Fruit fly (Drosophila melanogaster) whole organism, embryonic: ENCODE results near the gene CG15916.

Experiments used
- Ada2b ChIP-seq: fragments of 200-800 bp; sonication (Bioruptor generic); IDR thresholded peaks from 2 replicates; pipeline ENCODE4 v1.3.6; 2022; ENCODE audit warnings: missing biosample characterization, missing genetic modification characterization
- CG1024 ChIP-seq: fragments of 200-800 bp; sonication (Bioruptor generic); IDR thresholded peaks from 2 replicates; pipeline ENCODE4 v1.3.6; 2022; ENCODE audit warnings: missing biosample characterization, missing genetic modification characterization
- CG11093 ChIP-seq: fragments of 200-800 bp; sonication (Bioruptor generic); IDR thresholded peaks from 3 replicates; pipeline ENCODE4 v1.3.6; 2022; ENCODE audit warnings: missing biosample characterization, missing genetic modification characterization
- CG11398 ChIP-seq: fragments of 200-800 bp; sonication (Bioruptor generic); optimal IDR thresholded peaks from 2 replicates; lab custom pipeline; 2016; ENCODE audit warnings: missing biosample characterization, missing genetic modification characterization
- CG12391 ChIP-seq: fragments of 200-800 bp; sonication (Bioruptor generic); optimal IDR thresholded peaks from 3 replicates; lab custom pipeline; 2018; ENCODE audit warnings: missing biosample characterization, mild to moderate bottlenecking, missing genetic modification characterization, moderate library complexity
- CG12659 ChIP-seq: fragments of 200-800 bp; sonication (Bioruptor generic); optimal IDR thresholded peaks from 3 replicates; lab custom pipeline; 2017; ENCODE audit warnings: mild to moderate bottlenecking, missing biosample characterization, missing genetic modification reagents, missing genetic modification characterization
- CG13894 ChIP-seq: fragments of 200-800 bp; sonication (Bioruptor generic); optimal IDR thresholded peaks from 3 replicates; lab custom pipeline; 2018; ENCODE audit warnings: missing biosample characterization, mild to moderate bottlenecking, missing genetic modification characterization, moderate library complexity
- CG15514 ChIP-seq: fragments of 200-800 bp; sonication (Bioruptor generic); optimal IDR thresholded peaks from 3 replicates; lab custom pipeline; 2017; ENCODE audit warnings: missing biosample characterization, missing genetic modification characterization, mild to moderate bottlenecking, moderate library complexity, missing genetic modification reagents
- CG16813 ChIP-seq: fragments of 200-800 bp; sonication (Bioruptor generic); IDR thresholded peaks from 3 replicates; pipeline ENCODE4 v1.3.6; 2022; ENCODE audit warnings: missing biosample characterization, missing genetic modification characterization; ENCODE audit not compliant: partially characterized antibody
- CG1832 ChIP-seq: fragments of 200-800 bp; sonication (Bioruptor generic); optimal IDR thresholded peaks from 2 replicates; lab custom pipeline; 2017; ENCODE audit warnings: missing biosample characterization, mild to moderate bottlenecking, missing genetic modification characterization, inconsistent platforms
- CG2120 ChIP-seq: fragments of 200-800 bp; sonication (Bioruptor generic); optimal IDR thresholded peaks from 3 replicates; lab custom pipeline; 2016; ENCODE audit warnings: missing biosample characterization, missing genetic modification characterization
- CG2129 ChIP-seq: fragments of 200-800 bp; sonication (Bioruptor generic); IDR thresholded peaks from 2 replicates; pipeline ENCODE4 v1.3.6; 2022; ENCODE audit warnings: missing biosample characterization, missing genetic modification characterization; ENCODE audit not compliant: partially characterized antibody
- CG30020 ChIP-seq: fragments of 200-800 bp; optimal IDR thresholded peaks from 2 replicates; lab custom pipeline; 2019; ENCODE audit warnings: missing biosample characterization, mild to moderate bottlenecking, missing genetic modification characterization, moderate library complexity
- CG3281 ChIP-seq: fragments of 200-800 bp; sonication (Bioruptor generic); optimal IDR thresholded peaks from 3 replicates; lab custom pipeline; 2017; ENCODE audit warnings: missing biosample characterization, mild to moderate bottlenecking, missing genetic modification characterization
- CG3847 ChIP-seq: fragments of 200-800 bp; sonication (Bioruptor generic); IDR thresholded peaks from 2 replicates; pipeline ENCODE4 v1.3.6; 2022; ENCODE audit warnings: missing biosample characterization, missing genetic modification characterization
- CG3995 ChIP-seq: fragments of 200-800 bp; sonication (Bioruptor generic); optimal IDR thresholded peaks from 3 replicates; lab custom pipeline; 2016; ENCODE audit warnings: missing biosample characterization, missing genetic modification characterization
- CG42726 ChIP-seq: fragments of 200-800 bp; sonication (Bioruptor generic); IDR thresholded peaks from 2 replicates; pipeline ENCODE4 v1.3.6; 2022; ENCODE audit warnings: missing biosample characterization, missing genetic modification characterization; ENCODE audit not compliant: partially characterized antibody
- CG4854 ChIP-seq: fragments of 200-800 bp; sonication (Bioruptor generic); optimal IDR thresholded peaks from 2 replicates; lab custom pipeline; 2016; ENCODE audit warnings: missing biosample characterization, missing genetic modification characterization, inconsistent platforms
- CG6791 ChIP-seq: fragments of 200-800 bp; sonication (Bioruptor generic); IDR thresholded peaks from 3 replicates; pipeline ENCODE4 v1.3.6; 2022; ENCODE audit warnings: missing biosample characterization, missing genetic modification characterization; ENCODE audit not compliant: partially characterized antibody
- CG7786 ChIP-seq: fragments of 200-800 bp; sonication (Bioruptor generic); optimal IDR thresholded peaks from 2 replicates; lab custom pipeline; 2016; ENCODE audit warnings: missing biosample characterization, missing genetic modification characterization
- CG8478 ChIP-seq: fragments of >200 bp; optimal IDR thresholded peaks from 2 replicates; lab custom pipeline; 2018
- CG9797 ChIP-seq: fragments of 200-800 bp; sonication (Bioruptor generic); optimal IDR thresholded peaks from 3 replicates; lab custom pipeline; 2018; ENCODE audit warnings: missing biosample characterization, mild to moderate bottlenecking, missing genetic modification characterization
- D ChIP-seq, 2 experiments: fragments of 200-800 bp in 1 of 2; fragments of >200 bp in 1 of 2; sonication (Bioruptor generic) in 1 of 2; optimal IDR thresholded peaks; 2 replicates in 1 of 2; 3 replicates in 1 of 2; lab custom pipeline; 2017; ENCODE audit warnings: mild to moderate bottlenecking in 1 of 2, missing biosample characterization in 1 of 2, missing genetic modification characterization in 1 of 2, missing genetic modification reagents in 1 of 2
- Dll ChIP-seq: fragments of 200-800 bp; sonication (Bioruptor generic); IDR thresholded peaks from 4 replicates; pipeline ENCODE4 v1.3.6; 2022; ENCODE audit warnings: missing biosample characterization, missing genetic modification characterization; ENCODE audit not compliant: partially characterized antibody
- E2f1 ChIP-seq: fragments of 200-800 bp; sonication (Bioruptor generic); IDR thresholded peaks from 2 replicates; pipeline ENCODE4 v1.3.6; 2022; ENCODE audit warnings: missing biosample characterization, missing genetic modification characterization
- GATAe ChIP-seq: fragments of 200-800 bp; sonication (Bioruptor generic); conservative IDR thresholded peaks from 2 replicates; pipeline ENCODE4 v1.3.6; 2022; ENCODE audit warnings: missing biosample characterization, missing genetic modification characterization
- Hand ChIP-seq: fragments of 200-800 bp; sonication (Bioruptor generic); optimal IDR thresholded peaks from 2 replicates; lab custom pipeline; 2017; ENCODE audit warnings: mild to moderate bottlenecking, missing biosample characterization, missing genetic modification reagents, missing genetic modification characterization
- HmgZ ChIP-seq: fragments of 200-800 bp; sonication (Bioruptor generic); optimal IDR thresholded peaks from 2 replicates; lab custom pipeline; 2018; ENCODE audit warnings: missing biosample characterization, mild to moderate bottlenecking, missing genetic modification characterization
- Hr78 ChIP-seq, 2 experiments: fragments of 200-800 bp in 1 of 2; fragments of >200 bp in 1 of 2; sonication (Bioruptor generic) in 1 of 2; optimal IDR thresholded peaks; 2 replicates each; lab custom pipeline; 2017 to 2019; ENCODE audit warnings: missing biosample characterization in 2 of 2, missing genetic modification characterization in 2 of 2, mild to moderate bottlenecking in 1 of 2, moderate library complexity in 1 of 2
- MBD-R2 ChIP-seq: fragments of 200-800 bp; sonication (Bioruptor generic); IDR thresholded peaks from 2 replicates; pipeline ENCODE4 v1.3.6; 2022; ENCODE audit warnings: missing biosample characterization, missing genetic modification characterization
- Scr ChIP-seq: fragments of 200-800 bp; sonication (Bioruptor generic); IDR thresholded peaks from 2 replicates; pipeline ENCODE4 v1.3.6; 2022; ENCODE audit warnings: missing biosample characterization, missing genetic modification characterization; ENCODE audit not compliant: partially characterized antibody
- Ssrp ChIP-seq: fragments of 200-800 bp; sonication (Bioruptor generic); optimal IDR thresholded peaks from 2 replicates; lab custom pipeline; 2018; ENCODE audit warnings: missing biosample characterization, mild to moderate bottlenecking, missing genetic modification characterization, moderate library complexity
- Taf1 ChIP-seq: fragments of 200-800 bp; sonication (Bioruptor generic); IDR thresholded peaks from 2 replicates; pipeline ENCODE4 v1.3.6; 2022; ENCODE audit warnings: missing biosample characterization, missing genetic modification characterization
- btn ChIP-seq: fragments of 200-800 bp; sonication (Bioruptor generic); optimal IDR thresholded peaks from 2 replicates; lab custom pipeline; 2016; ENCODE audit warnings: missing biosample characterization, missing genetic modification characterization
- chinmo ChIP-seq: fragments of 200-800 bp; sonication (Bioruptor generic); IDR thresholded peaks from 4 replicates; pipeline ENCODE4 v1.3.6; 2022; ENCODE audit warnings: missing biosample characterization, missing genetic modification characterization; ENCODE audit not compliant: partially characterized antibody
- dm ChIP-seq: fragments of 200-800 bp; sonication (Bioruptor generic); optimal IDR thresholded peaks from 3 replicates; lab custom pipeline; 2016; ENCODE audit warnings: missing biosample characterization, missing genetic modification characterization
- ewg ChIP-seq: fragments of 200-800 bp; sonication (Bioruptor generic); optimal IDR thresholded peaks from 3 replicates; lab custom pipeline; 2017; ENCODE audit warnings: mild to moderate bottlenecking, missing biosample characterization, missing genetic modification reagents, missing genetic modification characterization
- gce ChIP-seq: fragments of 200-800 bp; sonication (Bioruptor generic); IDR thresholded peaks from 3 replicates; pipeline ENCODE4 v1.3.6; 2022; ENCODE audit warnings: missing biosample characterization, missing genetic modification characterization
- gfzf ChIP-seq: fragments of 200-800 bp; sonication (Bioruptor generic); optimal IDR thresholded peaks from 2 replicates; lab custom pipeline; 2016; ENCODE audit warnings: missing biosample characterization, mild to moderate bottlenecking, missing genetic modification characterization, moderate library complexity
- kni ChIP-seq: fragments of 200-800 bp; sonication (Bioruptor generic); optimal IDR thresholded peaks from 3 replicates; lab custom pipeline; 2017; ENCODE audit warnings: mild to moderate bottlenecking, missing biosample characterization, missing genetic modification reagents, missing genetic modification characterization
- lbe ChIP-seq: fragments of 200-800 bp; sonication (Bioruptor generic); optimal IDR thresholded peaks from 2 replicates; lab custom pipeline; 2016; ENCODE audit warnings: missing biosample characterization, mild to moderate bottlenecking, missing genetic modification characterization
- phol ChIP-seq: fragments of 200-800 bp; sonication (Bioruptor generic); optimal IDR thresholded peaks from 3 replicates; lab custom pipeline; 2018; ENCODE audit warnings: missing biosample characterization, mild to moderate bottlenecking, missing genetic modification characterization, moderate library complexity
- row ChIP-seq: fragments of 200-800 bp; sonication (Bioruptor generic); IDR thresholded peaks from 3 replicates; pipeline ENCODE4 v1.3.6; 2022; ENCODE audit warnings: missing biosample characterization, missing genetic modification characterization
- sd ChIP-seq: fragments of 200-800 bp; sonication (Bioruptor generic); optimal IDR thresholded peaks from 3 replicates; lab custom pipeline; 2018; ENCODE audit warnings: missing biosample characterization, mild to moderate bottlenecking, missing genetic modification characterization, moderate library complexity
- sens ChIP-seq: fragments of 200-800 bp; sonication (Bioruptor generic); peaks from one replicate; lab custom pipeline; 2016; ENCODE audit warnings: missing biosample characterization, missing genetic modification characterization
- slbo ChIP-seq: fragments of 200-800 bp; sonication (Bioruptor generic); IDR thresholded peaks from 2 replicates; pipeline ENCODE4 v1.3.6; 2022; ENCODE audit warnings: missing biosample characterization, missing genetic modification characterization
- sna ChIP-seq: fragments of 200-800 bp; sonication (Bioruptor generic); IDR thresholded peaks from 2 replicates; pipeline ENCODE4 v1.3.6; 2022; ENCODE audit warnings: missing biosample characterization, missing genetic modification characterization; ENCODE audit not compliant: partially characterized antibody
- trem ChIP-seq: fragments of 200-800 bp; optimal IDR thresholded peaks from 3 replicates; lab custom pipeline; 2019; ENCODE audit warnings: missing biosample characterization, mild to moderate bottlenecking, missing genetic modification characterization, moderate library complexity

The CG15916 gene

dm6 chrX:15891606-15892345, 1.4 kb downstream of the CG15916 start, which contains the start of gene shi (continued):
- TF ChIP-seq CG11398 = no peak
- TF ChIP-seq slbo (GFP tag; lab: Robert Waterston, UW) = peak; percentile 29; the same call in 1 of the 2 replicates
- no peak for TF ChIP-seq Ada2b (GFP tag; lab: Robert Waterston, UW)
- TF ChIP-seq CG6791 (GFP tag; lab: Robert Waterston, UW) = peak; percentile 99
- TF ChIP-seq HmgZ (tag; lab: Kevin White, UChicago) = peak; percentile 73
- TF ChIP-seq CG42726 (GFP tag; lab: Robert Waterston, UW) = peak; percentile 98
- peak; percentile 93 for TF ChIP-seq sna (GFP tag; lab: Robert Waterston, UW)
- no peak for TF ChIP-seq CG11093 (GFP tag; lab: Robert Waterston, UW)
- peak; percentile 48 for TF ChIP-seq CG2120 (GFP tag; lab: Kevin White, UChicago)
- TF ChIP-seq Scr (GFP tag; lab: Robert Waterston, UW) = peak; percentile 96
- peak; percentile 97 for TF ChIP-seq ewg
- TF ChIP-seq CG12659 (GFP tag; lab: Kevin White, UChicago) = peak; percentile 76
- TF ChIP-seq Hand (GFP tag; lab: Kevin White, UChicago) = no peak
- no peak for TF ChIP-seq CG3281 (GFP tag; lab: Kevin White, UChicago)
- peak; percentile 67 for TF ChIP-seq row (GFP tag; lab: Robert Waterston, UW)
- no peak for TF ChIP-seq CG4854 (GFP tag; lab: Kevin White, UChicago)
- peak; percentile 88 for TF ChIP-seq sens (GFP tag; lab: Kevin White, UChicago)
- TF ChIP-seq Taf1 = no peak
- no peak for TF ChIP-seq D (optimal IDR thresholded peaks at IDR 0.05; lab: Kevin White, UChicago)
- no peak for TF ChIP-seq D (GFP tag; optimal IDR thresholded peaks at IDR 0.05; lab: Kevin White, UChicago)
- TF ChIP-seq GATAe (GFP tag; lab: Robert Waterston, UW) = no peak
- TF ChIP-seq E2f1 (GFP tag; lab: Robert Waterston, UW) = no peak
- peak in 1 of 2 experiments; percentile 100 for TF ChIP-seq Hr78 (GFP tag; optimal IDR thresholded peaks at IDR 0.05; lab: Kevin White, UChicago)
- peak; percentile 14 for TF ChIP-seq CG7786 (GFP tag; lab: Kevin White, UChicago)
- TF ChIP-seq lbe (GFP tag; lab: Kevin White, UChicago) = no peak
- TF ChIP-seq CG13894 = peak; percentile 75
- peak; percentile 95 for TF ChIP-seq Dll (GFP tag; lab: Robert Waterston, UW)
- TF ChIP-seq CG1024 (GFP tag; lab: Robert Waterston, UW) = 0 out of 2 replicates have a peak, but pooled peaks have one; percentile 18
- TF ChIP-seq CG30020 = peak; percentile 84
- TF ChIP-seq gce (GFP tag; lab: Robert Waterston, UW) = no peak
- peak; percentile 85 for TF ChIP-seq CG9797 (GFP tag; lab: Kevin White, UChicago)
- TF ChIP-seq phol (tag; lab: Kevin White, UChicago) = peak; percentile 44
- peak; percentile 65 for TF ChIP-seq trem (tag; lab: Kevin White, UChicago)
- TF ChIP-seq MBD-R2 (GFP tag; lab: Robert Waterston, UW) = peak; percentile 47
- no peak for TF ChIP-seq CG3847 (GFP tag; lab: Robert Waterston, UW)
- no peak for TF ChIP-seq CG8478 (lab: Kevin White, UChicago)
- peak; percentile 9 for TF ChIP-seq CG3995 (GFP tag; lab: Kevin White, UChicago)
- peak; percentile 83 for TF ChIP-seq CG2129
- no peak for TF ChIP-seq Ssrp (tag; lab: Kevin White, UChicago)
- TF ChIP-seq CG16813 (GFP tag; lab: Robert Waterston, UW) = peak; percentile 98
- peak; percentile 26 for TF ChIP-seq dm (GFP tag; lab: Kevin White, UChicago)
- TF ChIP-seq CG12391 (tag; lab: Kevin White, UChicago) = peak; percentile 50
- no peak for TF ChIP-seq CG1832 (GFP tag; lab: Kevin White, UChicago)
- TF ChIP-seq sd (tag; lab: Kevin White, UChicago) = no peak
- no peak for TF ChIP-seq btn (GFP tag; lab: Kevin White, UChicago)
- TF ChIP-seq chinmo (GFP tag; lab: Robert Waterston, UW) = peak; percentile 96
- peak; percentile 60 for TF ChIP-seq CG15514
- TF ChIP-seq gfzf (GFP tag; lab: Kevin White, UChicago) = peak; percentile 53
- peak; percentile 19 for TF ChIP-seq kni (GFP tag; lab: Kevin White, UChicago)
